Worm (Caenorhabditis elegans) whole organism, midembryonic: ENCODE measurements around the gene Y38H6C.24.

Source experiments
- T22C8.4 ChIP-seq: fragments of 200-800 bp; sonication (Bioruptor generic); IDR thresholded peaks from 2 replicates; pipeline ENCODE4 v1.3.6; 2022; ENCODE audit warnings: missing genetic modification characterization, missing compliant biosample characterization
- cog-1 ChIP-seq: sonication (generic microtip); optimal IDR thresholded peaks from 2 replicates; lab custom pipeline; 2016; ENCODE audit warnings: missing genetic modification characterization, missing compliant biosample characterization
- flt-1 ChIP-seq: fragments of 200-800 bp; sonication (Bioruptor generic); IDR thresholded peaks from 2 replicates; pipeline ENCODE4 v1.3.6; 2022; ENCODE audit warnings: missing genetic modification characterization, missing compliant biosample characterization
- med-1 ChIP-seq: sonication (generic microtip); optimal IDR thresholded peaks from 2 replicates; lab custom pipeline; 2017; ENCODE audit warnings: missing genetic modification characterization, mild to moderate bottlenecking, missing compliant biosample characterization, antibody characterized with exemption, missing genetic modification reagents; ENCODE audit not compliant: insufficient read depth
- ztf-23 ChIP-seq: fragments of 200-800 bp; sonication (Bioruptor generic); IDR thresholded peaks from 2 replicates; pipeline ENCODE4 v1.3.6; 2022; ENCODE audit warnings: missing genetic modification reagents, missing genetic modification characterization, missing compliant biosample characterization

- TF ChIP-seq flt-1 (GFP tag; lab: Robert Waterston, UW) (no peak), ztf-23 (GFP tag; lab: Robert Waterston, UW) (no peak), T22C8.4 (GFP tag; lab: Robert Waterston, UW) (no peak), cog-1 (tag; lab: Kevin White, UChicago) (no peak), med-1 (no peak)
Measured at ce11 chrV:20497537-20497936, 28.7 kb upstream of the Y38H6C.24 start.
